Fruit fly (Drosophila melanogaster): Measurements from ENCODE around the gene Pmvk.

DNA sequence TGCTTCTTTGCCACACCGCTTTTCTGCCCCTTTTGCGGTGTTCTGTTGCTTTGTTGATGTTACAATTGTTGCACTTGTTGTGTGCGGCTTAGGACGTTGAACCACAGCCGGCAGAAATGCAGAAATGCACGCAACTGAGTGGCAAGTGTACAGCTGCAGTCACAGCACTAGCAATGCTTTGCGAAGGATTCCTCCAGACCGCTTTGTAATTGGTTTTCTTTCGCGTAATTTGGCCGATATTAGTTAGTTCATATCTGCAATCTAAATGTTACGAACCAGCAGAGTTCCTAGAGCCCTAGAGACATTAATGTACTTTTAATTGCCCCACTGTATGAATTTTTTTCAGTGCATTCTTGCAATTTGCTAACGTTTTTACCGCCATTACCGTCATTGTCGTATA is 5.8 kb downstream of the Pmvk start:
- no peak for TF ChIP-seq CG17829 (tag; optimal IDR thresholded peaks at IDR 0.05)
- no peak for TF ChIP-seq C15 (GFP tag; IDR thresholded peaks at IDR 0.05)
- no peak for TF ChIP-seq ewg (GFP tag; optimal IDR thresholded peaks at IDR 0.05)
- no peak for TF ChIP-seq CG14667 (GFP tag; IDR thresholded peaks at IDR 0.05)
- TF ChIP-seq Blimp-1 (GFP tag; optimal IDR thresholded peaks at IDR 0.05): no peak
- TF ChIP-seq CG14050 (GFP tag; IDR thresholded peaks at IDR 0.05): no peak
- TF ChIP-seq org-1 (GFP tag; optimal IDR thresholded peaks at IDR 0.05): no peak
- no peak for TF ChIP-seq kay (GFP tag; optimal IDR thresholded peaks at IDR 0.05)
- no peak for TF ChIP-seq HLHmδ (GFP tag; optimal IDR thresholded peaks at IDR 0.05)

Measured in whole organism, embryonic.